Fruit fly (Drosophila melanogaster): ENCODE measurements around the gene CG32152.
A peak's percentile ranks its signal among the peaks of the same experiment; 100 is the strongest.

CG32152 gene

dm6 chr3L:16132067-16132418 lies 11.8 kb downstream of the CG32152 start (continued):
- TF ChIP-seq Hmx (GFP tag; optimal IDR thresholded peaks at IDR 0.05) (no peak), da (GFP tag; optimal IDR thresholded peaks at IDR 0.05) (no peak), Dll (GFP tag; IDR thresholded peaks at IDR 0.05; ENCODE audit: partially characterized antibody) (0 out of 4 replicates have a peak, but pooled peaks have one; percentile 8), CG1603 (tag; optimal IDR thresholded peaks at IDR 0.05) (peak; percentile 44), nerfin-1 (tag; optimal IDR thresholded peaks at IDR 0.05) (no peak)

dm6 chr3L:16131264-16132066 lies 12.4 kb downstream of the CG32152 start, which contains the start of the genes Trs20 and elg1:
Gene Trs20 (minus strand): TSS chr3L:16131632.
Gene elg1 (plus strand): TSS chr3L:16132028.
- TF ChIP-seq Nf-YC (tag; optimal IDR thresholded peaks at IDR 0.05) (peak; percentile 67), Dek (tag; optimal IDR thresholded peaks at IDR 0.05) (peak; percentile 59), Dfd (GFP tag; optimal IDR thresholded peaks at IDR 0.05) (no peak), fd3F (GFP tag; optimal IDR thresholded peaks at IDR 0.05) (peak; percentile 46), CG14965 (GFP tag; optimal IDR thresholded peaks at IDR 0.05; ENCODE audit: borderline replicate concordance) (no peak), CG32532 (GFP tag; IDR thresholded peaks at IDR 0.05) (peak; percentile 26; the same call in 1 of the 2 replicates), Mad (GFP tag; optimal IDR thresholded peaks at IDR 0.05) (no peak), CG18476 (GFP tag; optimal IDR thresholded peaks at IDR 0.05) (no peak), C15 (GFP tag; IDR thresholded peaks at IDR 0.05) (no peak), crc (GFP tag; optimal IDR thresholded peaks at IDR 0.05) (no peak), slp2 (GFP tag; optimal IDR thresholded peaks at IDR 0.05) (no peak), cwo (GFP tag; optimal IDR thresholded peaks at IDR 0.05) (peak; percentile 33), GATAe (GFP tag; conservative IDR thresholded peaks at IDR 0.05) (no peak), ATbp (GFP tag; optimal IDR thresholded peaks at IDR 0.05) (no peak), CG6254 (GFP tag; optimal IDR thresholded peaks at IDR 0.05) (no peak), dan (GFP tag; IDR thresholded peaks at IDR 0.05) (no peak), vfl (GFP tag; optimal IDR thresholded peaks at IDR 0.05) (no peak), pb (GFP tag; optimal IDR thresholded peaks at IDR 0.05) (no peak), z (GFP tag; IDR thresholded peaks at IDR 0.05) (no peak), dati (GFP tag; IDR thresholded peaks at IDR 0.05) (no peak), pum (GFP tag; optimal IDR thresholded peaks at IDR 0.05) (no peak), Rfx (GFP tag; IDR thresholded peaks at IDR 0.05) (peak; percentile 65), CG16815 (GFP tag; optimal IDR thresholded peaks at IDR 0.05) (no peak), aop (GFP tag; IDR thresholded peaks at IDR 0.05) (no peak), Mes4 (GFP tag; optimal IDR thresholded peaks at IDR 0.05) (no peak), Eip74EF (GFP tag; optimal IDR thresholded peaks at IDR 0.05) (no peak), BtbVII (GFP tag; optimal IDR thresholded peaks at IDR 0.05) (no peak), cad (GFP tag; optimal IDR thresholded peaks at IDR 0.05) (no peak), ab (GFP tag; optimal IDR thresholded peaks at IDR 0.05) (no peak), psq (GFP tag; optimal IDR thresholded peaks at IDR 0.05) (no peak), MTF-1 (GFP tag; optimal IDR thresholded peaks at IDR 0.05; ENCODE audit: borderline replicate concordance) (no peak), Fer3 (tag; optimal IDR thresholded peaks at IDR 0.05) (peak; percentile 40), zen2 (GFP tag; IDR thresholded peaks at IDR 0.05; ENCODE audit: partially characterized antibody) (no peak), CG12659 (GFP tag; optimal IDR thresholded peaks at IDR 0.05) (peak; percentile 59), MBD-R2 (GFP tag; IDR thresholded peaks at IDR 0.05) (peak; percentile 66), CG12299 (tag; optimal IDR thresholded peaks at IDR 0.05) (no peak), CG2129 (GFP tag; IDR thresholded peaks at IDR 0.05; ENCODE audit: partially characterized antibody) (no peak), CG8281 (tag; optimal IDR thresholded peaks at IDR 0.05) (no peak), schlank (tag; optimal IDR thresholded peaks at IDR 0.05) (no peak), Myb (GFP tag; optimal IDR thresholded peaks at IDR 0.05) (no peak), CG33213 (GFP tag; optimal IDR thresholded peaks at IDR 0.05) (no peak), trh (GFP tag; optimal IDR thresholded peaks at IDR 0.05) (no peak), da (GFP tag; optimal IDR thresholded peaks at IDR 0.05) (no peak), HmgD (GFP tag; optimal IDR thresholded peaks at IDR 0.05) (no peak)
